Worm (Caenorhabditis elegans): Measurements from ENCODE around the gene nuc-1.

nuc-1 gene

ce11 chrX:9504221-9504620 lies 35.5 kb upstream of the nuc-1 start:
- no peak for TF ChIP-seq elt-3 (tag; optimal IDR thresholded peaks at IDR 0.05)
- no peak for TF ChIP-seq unc-39 (tag; optimal IDR thresholded peaks at IDR 0.05)
- TF ChIP-seq nhr-237 (tag; optimal IDR thresholded peaks at IDR 0.05) = no peak
- no peak for TF ChIP-seq egl-27 (tag; optimal IDR thresholded peaks at IDR 0.05)
- no peak for TF ChIP-seq snpc-4 (tag; optimal IDR thresholded peaks at IDR 0.05)
- TF ChIP-seq R02D3.7 (tag; optimal IDR thresholded peaks at IDR 0.05) = no peak
- no peak for TF ChIP-seq nhr-23 (tag; optimal IDR thresholded peaks at IDR 0.05)
- TF ChIP-seq lin-39 (tag; optimal IDR thresholded peaks at IDR 0.05) = no peak
- no peak for TF ChIP-seq lin-15B (tag; optimal IDR thresholded peaks at IDR 0.05)
- no peak for TF ChIP-seq pqm-1 (tag; optimal IDR thresholded peaks at IDR 0.05)

- no peak for TF ChIP-seq lin-15B (tag; optimal IDR thresholded peaks at IDR 0.05)
- no peak for TF ChIP-seq ztf-11 (tag; optimal IDR thresholded peaks at IDR 0.05)
- TF ChIP-seq lin-39 (tag; optimal IDR thresholded peaks at IDR 0.05) = peak; percentile 15
Observed at ce11 chrX:9504911-9505397, 34.8 kb upstream of the nuc-1 start.

- TF ChIP-seq nfya-1 (tag; optimal IDR thresholded peaks at IDR 0.05; ENCODE audit: insufficient read depth) (no peak), lin-15B (tag; optimal IDR thresholded peaks at IDR 0.05) (peak; percentile 3)
Observed at ce11 chrX:9506341-9506740, 33.4 kb upstream of the nuc-1 start.

- TF ChIP-seq fos-1 (tag; optimal IDR thresholded peaks at IDR 0.05) (no peak), pha-4 (tag; optimal IDR thresholded peaks at IDR 0.05) (peak; percentile 18)
Observed at ce11 chrX:9508426-9509010, 31.2 kb upstream of the nuc-1 start.

- no peak for TF ChIP-seq pqm-1 (tag; optimal IDR thresholded peaks at IDR 0.05)
- TF ChIP-seq sea-2 (GFP tag; optimal IDR thresholded peaks at IDR 0.05) = no peak
- no peak for TF ChIP-seq nhr-28 (tag; optimal IDR thresholded peaks at IDR 0.05)
- no peak for TF ChIP-seq nhr-25 (tag; optimal IDR thresholded peaks at IDR 0.05)
- no peak for TF ChIP-seq nhr-43 (tag; optimal IDR thresholded peaks at IDR 0.05; ENCODE audit: poor library complexity, severe bottlenecking)
Observed at ce11 chrX:9509516-9509915, 30.2 kb upstream of the nuc-1 start.

- TF ChIP-seq ceh-16 (tag; optimal IDR thresholded peaks at IDR 0.05) (no peak), fkh-2 (tag; optimal IDR thresholded peaks at IDR 0.05) (no peak), nhr-25 (tag; optimal IDR thresholded peaks at IDR 0.05) (no peak), fos-1 (tag; optimal IDR thresholded peaks at IDR 0.05) (no peak), nhr-77 (tag; optimal IDR thresholded peaks at IDR 0.05) (no peak), ceh-9 (tag; optimal IDR thresholded peaks at IDR 0.05) (no peak), tbx-2 (tag; optimal IDR thresholded peaks at IDR 0.05) (no peak)
Observed at ce11 chrX:9509922-9510321, 29.8 kb upstream of the nuc-1 start.

- TF ChIP-seq skn-1 (tag; optimal IDR thresholded peaks at IDR 0.05) (no peak), ztf-4 (tag; optimal IDR thresholded peaks at IDR 0.05) (no peak), mml-1 (tag; optimal IDR thresholded peaks at IDR 0.05) (no peak)
Observed at ce11 chrX:9510448-9510847, 29.3 kb upstream of the nuc-1 start.

ce11 chrX:9512457-9512856 lies 27.2 kb upstream of the nuc-1 start:
- peak; percentile 86 for TF ChIP-seq elt-1 (tag; optimal IDR thresholded peaks at IDR 0.05)
- TF ChIP-seq pha-4 (tag; optimal IDR thresholded peaks at IDR 0.05) = no peak

- no peak for TF ChIP-seq nhr-43 (tag; optimal IDR thresholded peaks at IDR 0.05; ENCODE audit: poor library complexity, severe bottlenecking)
- no peak for TF ChIP-seq snpc-4 (tag; optimal IDR thresholded peaks at IDR 0.05)
- no peak for TF ChIP-seq egl-5 (tag; optimal IDR thresholded peaks at IDR 0.05)
- no peak for TF ChIP-seq nhr-67 (tag; optimal IDR thresholded peaks at IDR 0.05)
- no peak for TF ChIP-seq fkh-10 (GFP tag; optimal IDR thresholded peaks at IDR 0.05)
- TF ChIP-seq hmg-11 (tag; optimal IDR thresholded peaks at IDR 0.05) = no peak
- no peak for TF ChIP-seq ama-1 (optimal IDR thresholded peaks at IDR 0.05)
Observed at ce11 chrX:9517106-9517505, 22.6 kb upstream of the nuc-1 start, which contains the start of gene C07B5.2. TSS of gene C07B5.2 (minus strand) at chrX:9517206.
